Fruit fly (Drosophila melanogaster) whole organism, embryonic: ENCODE data around the gene CG13041.

Experiments
- CG10267 ChIP-seq: fragments of 200-800 bp; sonication (Bioruptor generic); optimal IDR thresholded peaks from 2 replicates; lab custom pipeline; 2018; ENCODE audit warnings: missing biosample characterization, mild to moderate bottlenecking, missing genetic modification characterization, moderate library complexity
- CG11723 ChIP-seq: fragments of 200-800 bp; sonication (Bioruptor generic); optimal IDR thresholded peaks from 2 replicates; lab custom pipeline; 2017; ENCODE audit warnings: missing biosample characterization, mild to moderate bottlenecking, missing genetic modification characterization
- CG12155 ChIP-seq: fragments of 200-800 bp; sonication (Bioruptor generic); optimal IDR thresholded peaks from 3 replicates; lab custom pipeline; 2016; ENCODE audit warnings: missing biosample characterization, missing genetic modification characterization
- CG13624 ChIP-seq: fragments of 200-800 bp; sonication (Bioruptor generic); optimal IDR thresholded peaks from 2 replicates; lab custom pipeline; 2016; ENCODE audit warnings: missing biosample characterization, missing genetic modification characterization
- CG14667 ChIP-seq: fragments of 200-800 bp; sonication (Bioruptor generic); IDR thresholded peaks from 2 replicates; pipeline ENCODE4 v1.3.6; 2022; ENCODE audit warnings: missing biosample characterization, missing genetic modification characterization
- CG17186 ChIP-seq: fragments of 200-800 bp; sonication (Bioruptor generic); optimal IDR thresholded peaks from 3 replicates; lab custom pipeline; 2017; ENCODE audit warnings: missing biosample characterization, missing genetic modification reagents, missing genetic modification characterization
- CG2116 ChIP-seq: fragments of 200-800 bp; sonication (Bioruptor generic); optimal IDR thresholded peaks from 3 replicates; lab custom pipeline; 2018; ENCODE audit warnings: missing biosample characterization, mild to moderate bottlenecking, missing genetic modification characterization
- CG30431 ChIP-seq: fragments of 200-800 bp; sonication (Bioruptor generic); optimal IDR thresholded peaks from 2 replicates; lab custom pipeline; 2017; ENCODE audit warnings: missing biosample characterization, missing genetic modification characterization
- CG32532 ChIP-seq: fragments of 200-800 bp; sonication (Bioruptor generic); IDR thresholded peaks from 2 replicates; pipeline ENCODE4 v1.3.6; 2022; ENCODE audit warnings: missing biosample characterization, missing genetic modification characterization
- CG34422 ChIP-seq: fragments of 200-800 bp; sonication (Bioruptor generic); IDR thresholded peaks from 3 replicates; pipeline ENCODE4 v1.3.6; 2022; ENCODE audit warnings: missing biosample characterization, missing genetic modification characterization
- CG3847 ChIP-seq: fragments of 200-800 bp; sonication (Bioruptor generic); IDR thresholded peaks from 2 replicates; pipeline ENCODE4 v1.3.6; 2022; ENCODE audit warnings: missing biosample characterization, missing genetic modification characterization
- CG4617 ChIP-seq: fragments of 200-800 bp; sonication (Bioruptor generic); optimal IDR thresholded peaks from 3 replicates; lab custom pipeline; 2016; ENCODE audit warnings: missing biosample characterization, missing genetic modification characterization, borderline replicate concordance
- CG9797 ChIP-seq: fragments of 200-800 bp; sonication (Bioruptor generic); optimal IDR thresholded peaks from 3 replicates; lab custom pipeline; 2018; ENCODE audit warnings: missing biosample characterization, mild to moderate bottlenecking, missing genetic modification characterization
- Dll ChIP-seq: fragments of 200-800 bp; sonication (Bioruptor generic); IDR thresholded peaks from 4 replicates; pipeline ENCODE4 v1.3.6; 2022; ENCODE audit warnings: missing biosample characterization, missing genetic modification characterization; ENCODE audit not compliant: partially characterized antibody
- Ets97D ChIP-seq: fragments of 200-800 bp; sonication (Bioruptor generic); optimal IDR thresholded peaks from 3 replicates; lab custom pipeline; 2016; ENCODE audit warnings: missing biosample characterization, missing genetic modification characterization
- HLH4C ChIP-seq: fragments of 200-800 bp; sonication (Bioruptor generic); IDR thresholded peaks from 3 replicates; pipeline ENCODE4 v1.3.6; 2022; ENCODE audit warnings: missing biosample characterization, missing genetic modification characterization; ENCODE audit not compliant: partially characterized antibody
- HLHmδ ChIP-seq: fragments of 200-800 bp; sonication (Bioruptor generic); optimal IDR thresholded peaks from 2 replicates; lab custom pipeline; 2018; ENCODE audit warnings: missing biosample characterization, mild to moderate bottlenecking, missing genetic modification characterization, moderate library complexity
- HmgZ ChIP-seq: fragments of 200-800 bp; sonication (Bioruptor generic); optimal IDR thresholded peaks from 2 replicates; lab custom pipeline; 2018; ENCODE audit warnings: missing biosample characterization, mild to moderate bottlenecking, missing genetic modification characterization
- Med ChIP-seq: fragments of 200-800 bp; sonication (Bioruptor generic); peaks from one replicate; lab custom pipeline; 2016; ENCODE audit warnings: missing biosample characterization, missing genetic modification characterization, mild to moderate bottlenecking, inconsistent platforms, moderate library complexity
- Myb ChIP-seq: fragments of 200-800 bp; sonication (Bioruptor generic); optimal IDR thresholded peaks from 2 replicates; lab custom pipeline; 2016; ENCODE audit warnings: missing biosample characterization, missing genetic modification characterization
- Pdp1 ChIP-seq, 2 experiments: fragments of 200-800 bp; sonication (Bioruptor generic); optimal IDR thresholded peaks; 3 replicates each; lab custom pipeline; 2016; ENCODE audit warnings: missing biosample characterization in 2 of 2, missing genetic modification characterization in 2 of 2, mild to moderate bottlenecking in 1 of 2, moderate library complexity in 1 of 2
- Scr ChIP-seq: fragments of 200-800 bp; sonication (Bioruptor generic); IDR thresholded peaks from 2 replicates; pipeline ENCODE4 v1.3.6; 2022; ENCODE audit warnings: missing biosample characterization, missing genetic modification characterization; ENCODE audit not compliant: partially characterized antibody
- Sin3A ChIP-seq: fragments of >200 bp; optimal IDR thresholded peaks from 2 replicates; lab custom pipeline; 2018
- Sry-δ ChIP-seq: fragments of 200-800 bp; sonication (Bioruptor generic); optimal IDR thresholded peaks from 2 replicates; lab custom pipeline; 2016; ENCODE audit warnings: missing biosample characterization, missing genetic modification characterization
- Stat92E ChIP-seq, 3 experiments: fragments of >200 bp in 2 of 3; fragments of 200-800 bp in 1 of 3; sonication (Bioruptor generic) in 1 of 3; optimal IDR thresholded peaks; 2 replicates each; lab custom pipeline; 2017 to 2019; ENCODE audit warnings: missing biosample characterization in 3 of 3, missing genetic modification characterization in 3 of 3, mild to moderate bottlenecking in 1 of 3, moderate library complexity in 1 of 3
- Usf ChIP-seq: fragments of 200-800 bp; sonication (Bioruptor generic); optimal IDR thresholded peaks from 2 replicates; lab custom pipeline; 2017; ENCODE audit warnings: missing genotype, missing biosample characterization, missing genetic modification characterization
- YL-1 ChIP-seq: fragments of 200-800 bp; sonication (Bioruptor generic); optimal IDR thresholded peaks from 3 replicates; lab custom pipeline; 2017; ENCODE audit warnings: missing biosample characterization, mild to moderate bottlenecking, missing genetic modification characterization
- amos ChIP-seq: fragments of 200-800 bp; sonication (Bioruptor generic); IDR thresholded peaks from 2 replicates; pipeline ENCODE4 v1.3.6; 2022; ENCODE audit warnings: missing biosample characterization, missing genetic modification characterization; ENCODE audit not compliant: partially characterized antibody
- btn ChIP-seq: fragments of 200-800 bp; sonication (Bioruptor generic); optimal IDR thresholded peaks from 2 replicates; lab custom pipeline; 2016; ENCODE audit warnings: missing biosample characterization, missing genetic modification characterization
- corto ChIP-seq: fragments of 200-800 bp; sonication (Bioruptor generic); optimal IDR thresholded peaks from 2 replicates; lab custom pipeline; 2016; ENCODE audit warnings: missing biosample characterization, mild to moderate bottlenecking, missing genetic modification characterization, moderate library complexity
- gfzf ChIP-seq: fragments of 200-800 bp; sonication (Bioruptor generic); optimal IDR thresholded peaks from 2 replicates; lab custom pipeline; 2016; ENCODE audit warnings: missing biosample characterization, mild to moderate bottlenecking, missing genetic modification characterization, moderate library complexity
- jumu ChIP-seq: fragments of 200-800 bp; sonication (Bioruptor generic); optimal IDR thresholded peaks from 3 replicates; lab custom pipeline; 2016; ENCODE audit warnings: missing biosample characterization, missing genetic modification characterization
- kah ChIP-seq: fragments of 200-800 bp; sonication (Bioruptor generic); optimal IDR thresholded peaks from 2 replicates; lab custom pipeline; 2018; ENCODE audit warnings: missing biosample characterization, mild to moderate bottlenecking, missing genetic modification characterization
- nmo ChIP-seq: fragments of 200-800 bp; sonication (Bioruptor generic); optimal IDR thresholded peaks from 2 replicates; lab custom pipeline; 2018; ENCODE audit warnings: missing biosample characterization, mild to moderate bottlenecking, missing genetic modification characterization, moderate library complexity
- otp ChIP-seq: fragments of 200-800 bp; sonication (Bioruptor generic); IDR thresholded peaks from 3 replicates; pipeline ENCODE4, ENCODE4 v1.3.6; 2022; ENCODE audit warnings: missing biosample characterization, missing genetic modification characterization
- peb ChIP-seq: fragments of 200-800 bp; sonication (Bioruptor generic); IDR thresholded peaks from 2 replicates; pipeline ENCODE4 v1.3.6; 2022; ENCODE audit warnings: missing biosample characterization, missing genetic modification characterization
- pzg ChIP-seq: fragments of 200-800 bp; sonication (Bioruptor generic); optimal IDR thresholded peaks from 3 replicates; lab custom pipeline; 2018; ENCODE audit warnings: missing biosample characterization, mild to moderate bottlenecking, missing genetic modification characterization, moderate library complexity
- row ChIP-seq: fragments of 200-800 bp; sonication (Bioruptor generic); IDR thresholded peaks from 3 replicates; pipeline ENCODE4 v1.3.6; 2022; ENCODE audit warnings: missing biosample characterization, missing genetic modification characterization
- scrt ChIP-seq: fragments of 200-800 bp; sonication (Bioruptor generic); optimal IDR thresholded peaks from 2 replicates; lab custom pipeline; 2018; ENCODE audit warnings: missing biosample characterization, mild to moderate bottlenecking, missing genetic modification characterization, moderate library complexity
- tll ChIP-seq, 2 experiments: fragments of 200-800 bp in 1 of 2; fragments of >200 bp in 1 of 2; sonication (Bioruptor generic) in 1 of 2; optimal IDR thresholded peaks; 2 replicates each; lab custom pipeline; 2017 to 2019; ENCODE audit warnings: missing biosample characterization in 2 of 2, missing genetic modification characterization in 2 of 2, mild to moderate bottlenecking in 1 of 2, moderate library complexity in 1 of 2
- trem ChIP-seq: fragments of 200-800 bp; optimal IDR thresholded peaks from 3 replicates; lab custom pipeline; 2019; ENCODE audit warnings: missing biosample characterization, mild to moderate bottlenecking, missing genetic modification characterization, moderate library complexity
- vvl ChIP-seq: fragments of 200-800 bp; sonication (Bioruptor generic); IDR thresholded peaks from 2 replicates; pipeline ENCODE4 v1.3.6; 2022; ENCODE audit warnings: missing biosample characterization, missing genetic modification characterization
- yki ChIP-seq: fragments of >200 bp; optimal IDR thresholded peaks from 3 replicates; lab custom pipeline; 2018
- zen ChIP-seq: fragments of 200-800 bp; sonication (Bioruptor generic); optimal IDR thresholded peaks from 3 replicates; lab custom pipeline; 2018; ENCODE audit warnings: missing biosample characterization, mild to moderate bottlenecking, missing genetic modification characterization, moderate library complexity

Gene CG13041

DNA sequence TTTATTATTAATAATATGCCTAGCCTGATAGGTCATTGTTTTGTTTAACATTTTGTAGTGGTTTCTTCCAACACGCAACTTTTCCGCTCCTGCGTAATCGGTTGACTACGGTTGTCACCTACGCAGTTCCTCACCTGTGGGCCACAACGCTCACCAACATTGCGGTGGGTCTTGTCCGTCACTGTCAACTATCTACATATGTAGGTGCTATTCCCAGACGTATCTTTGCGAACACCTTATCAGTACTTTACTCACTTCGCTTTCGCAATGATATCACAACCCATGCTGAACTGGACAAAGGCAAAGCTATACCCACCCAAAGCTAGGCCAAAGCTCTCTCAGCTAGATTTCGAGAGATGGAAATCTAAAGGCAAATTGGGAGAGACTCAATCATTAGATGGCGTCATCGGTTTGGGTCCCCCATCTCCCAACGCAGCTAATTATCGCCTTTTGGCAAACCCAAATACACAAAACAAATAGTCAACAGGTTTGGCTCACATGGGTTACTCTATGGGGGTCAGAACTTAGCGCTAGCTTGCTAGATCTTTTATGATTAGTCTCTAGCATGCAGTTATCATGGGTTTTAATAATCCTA, 36.9 kb upstream of the CG13041 start (continued):
- TF ChIP-seq Sry-δ (GFP tag; lab: Kevin White, UChicago) (no peak), corto (GFP tag; lab: Kevin White, UChicago) (no peak)

DNA sequence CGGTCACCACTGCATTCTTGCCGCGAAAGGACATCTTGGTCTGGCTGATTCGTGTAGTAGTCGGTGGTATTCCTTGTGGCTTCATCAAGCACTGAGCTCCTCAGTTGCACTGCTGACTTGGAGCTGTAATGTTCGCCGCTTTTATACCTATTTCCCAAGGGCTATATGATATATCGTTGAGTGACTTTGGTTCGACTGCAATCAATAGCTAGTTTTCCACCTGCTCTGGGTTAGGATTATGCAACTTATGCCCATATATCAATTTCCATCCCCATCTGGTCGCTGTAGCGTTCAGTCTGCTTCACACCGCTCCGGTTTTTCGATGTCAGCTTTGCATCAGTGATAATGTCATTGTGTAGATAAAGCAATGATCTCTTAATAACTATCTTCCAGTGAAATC, 34.9 kb upstream of the CG13041 start, which contains the start of gene Pdh:
Gene Pdh (minus strand): TSS at position 101 of the 400 bp plus-strand sequence.
- TF ChIP-seq Pdp1 (GFP tag; optimal IDR thresholded peaks at IDR 0.05; lab: Kevin White, UChicago) = peak in 1 of 2 experiments; percentile 0
- no peak for TF ChIP-seq Usf (GFP tag; lab: Kevin White, UChicago)
- peak; percentile 57 for TF ChIP-seq Med (GFP tag; lab: Kevin White, UChicago)
- TF ChIP-seq, all 482 proteins: peak for 2

DNA sequence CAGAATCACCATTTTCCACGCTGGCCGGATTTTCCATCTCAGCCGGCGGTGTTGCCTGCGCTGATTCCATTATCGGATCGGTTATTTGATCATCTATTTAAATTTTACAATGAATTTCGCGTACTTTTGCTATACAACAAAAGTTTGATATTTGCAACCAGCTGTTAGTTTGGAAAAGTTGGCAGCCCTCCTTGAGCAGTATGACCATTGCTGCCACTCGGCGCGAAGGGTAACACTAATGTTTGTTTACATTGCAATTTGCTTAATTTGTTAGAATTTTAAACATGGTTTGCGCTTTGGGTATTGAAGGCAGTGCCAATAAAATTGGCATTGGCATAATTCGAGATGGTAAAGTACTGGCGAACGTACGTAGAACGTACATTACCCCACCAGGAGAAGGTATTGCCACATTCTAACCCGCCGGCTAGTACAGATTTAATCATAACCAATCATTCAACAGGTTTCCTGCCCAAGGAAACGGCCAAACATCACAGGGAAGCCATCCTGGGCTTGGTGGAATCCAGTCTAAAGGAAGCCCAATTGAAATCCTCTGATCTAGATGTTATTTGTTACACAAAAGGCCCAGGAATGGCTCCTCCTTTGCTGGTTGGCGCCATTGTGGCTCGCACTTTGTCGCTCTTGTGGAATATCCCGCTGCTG, 32.6 kb upstream of the CG13041 start, which contains the start of the genes Golgin104 and Tcs3:
Gene Golgin104 (minus strand): TSS at position 182 of the 660 bp plus-strand sequence.
Gene Tcs3 (plus strand): TSS at position 222 of the 660 bp plus-strand sequence.
- TF ChIP-seq Dll (GFP tag; lab: Robert Waterston, UW) (peak; percentile 38; the same call in 1 of the 4 replicates), CG9797 (GFP tag; lab: Kevin White, UChicago) (peak; percentile 89), gfzf (GFP tag; lab: Kevin White, UChicago) (peak; percentile 69), amos (GFP tag; lab: Robert Waterston, UW) (no peak), scrt (GFP tag; lab: Kevin White, UChicago) (peak; percentile 92), CG30431 (GFP tag; lab: Kevin White, UChicago) (no peak), CG14667 (GFP tag; lab: Robert Waterston, UW) (no peak), tll (GFP tag; optimal IDR thresholded peaks at IDR 0.05; lab: Kevin White, UChicago) (peak in 1 of 2 experiments; percentile 7), vvl (GFP tag; lab: Robert Waterston, UW) (peak; percentile 19; the same call in 1 of the 2 replicates), Stat92E (GFP tag; optimal IDR thresholded peaks at IDR 0.05; lab: Kevin White, UChicago) (peak in 1 of 3 experiments; percentile 80), HmgZ (tag; lab: Kevin White, UChicago) (peak; percentile 63), peb (GFP tag; lab: Robert Waterston, UW) (no peak), CG4617 (GFP tag; lab: Kevin White, UChicago) (peak; percentile 82), CG10267 (peak; percentile 3), jumu (no peak), yki (lab: Kevin White, UChicago) (no peak), row (GFP tag; lab: Robert Waterston, UW) (peak; percentile 39; the same call in 1 of the 3 replicates), CG12155 (GFP tag; lab: Kevin White, UChicago) (no peak), CG2116 (GFP tag; lab: Kevin White, UChicago) (no peak), otp (GFP tag; lab: Robert Waterston, UW) (0 out of 3 replicates have a peak, but pooled peaks have one; percentile 21), HLH4C (GFP tag; lab: Robert Waterston, UW) (0 out of 3 replicates have a peak, but pooled peaks have one; percentile 17), CG11723 (no peak), CG3847 (GFP tag; lab: Robert Waterston, UW) (peak; percentile 41; the same call in 1 of the 2 replicates), trem (tag; lab: Kevin White, UChicago) (peak; percentile 99), zen (peak; percentile 73), pzg (GFP tag; lab: Kevin White, UChicago) (peak; percentile 75), Sin3A (peak; percentile 69), Ets97D (GFP tag; lab: Kevin White, UChicago) (peak; percentile 26), kah (peak; percentile 52), YL-1 (GFP tag; lab: Kevin White, UChicago) (peak; percentile 63), CG34422 (GFP tag; lab: Robert Waterston, UW) (peak; percentile 49; the same call in 1 of the 3 replicates), CG32532 (GFP tag; lab: Robert Waterston, UW) (no peak), Myb (GFP tag; lab: Kevin White, UChicago) (peak; percentile 31), HLHmδ (GFP tag; lab: Kevin White, UChicago) (no peak), nmo (peak; percentile 8), Scr (GFP tag; lab: Robert Waterston, UW) (peak; percentile 38; the same call in 1 of the 2 replicates), CG13624 (GFP tag; lab: Kevin White, UChicago) (no peak), CG17186 (GFP tag; lab: Kevin White, UChicago) (peak; percentile 30), btn (GFP tag; lab: Kevin White, UChicago) (no peak)
